Worm (Caenorhabditis elegans) whole organism, young adult: Measurements from ENCODE around the gene flap-1.

Source experiments
- B0019.2 ChIP-seq: fragments of 200-800 bp; sonication (Bioruptor generic); conservative IDR thresholded peaks from 2 replicates; pipeline ENCODE4 v1.3.6; 2022; ENCODE audit warnings: missing genetic modification reagents, missing genetic modification characterization, missing compliant biosample characterization
- D2030.7 ChIP-seq: fragments of 200-800 bp; sonication (Bioruptor generic); IDR thresholded peaks from 2 replicates; pipeline ENCODE4 v1.3.6; 2022; ENCODE audit warnings: missing genetic modification reagents, missing genetic modification characterization, missing compliant biosample characterization
- F23B12.7 ChIP-seq: sonication (generic microtip); optimal IDR thresholded peaks from 2 replicates; lab custom pipeline; 2017; ENCODE audit warnings: missing genetic modification characterization, mild to moderate bottlenecking, missing compliant biosample characterization, antibody characterized with exemption, moderate library complexity; ENCODE audit not compliant: insufficient read depth
- F33H1.4 ChIP-seq: fragments of 200-800 bp; sonication (Bioruptor generic); IDR thresholded peaks from 2 replicates; pipeline ENCODE4 v1.3.6; 2022; ENCODE audit warnings: missing genetic modification reagents, missing genetic modification characterization, missing compliant biosample characterization
- F39B2.1 ChIP-seq: fragments of 200-800 bp; sonication (Bioruptor generic); IDR thresholded peaks from 2 replicates; pipeline ENCODE4 v1.3.6; 2022; ENCODE audit warnings: missing genetic modification reagents, missing genetic modification characterization, missing compliant biosample characterization
- F57A8.1 ChIP-seq: fragments of 200-800 bp; sonication (Bioruptor generic); optimal IDR thresholded peaks from 2 replicates; lab custom pipeline; 2018; ENCODE audit warnings: mild to moderate bottlenecking, missing genetic modification characterization, moderate library complexity, missing compliant biosample characterization
- K12H6.12 ChIP-seq: fragments of 200-800 bp; sonication (Bioruptor generic); optimal IDR thresholded peaks from 2 replicates; lab custom pipeline; 2018; ENCODE audit warnings: mild to moderate bottlenecking, missing genetic modification characterization, missing compliant biosample characterization
- T07F8.4 ChIP-seq: sonication (generic microtip); optimal IDR thresholded peaks from 2 replicates; lab custom pipeline; 2016; ENCODE audit warnings: mild to moderate bottlenecking, missing genetic modification characterization, moderate library complexity, missing compliant biosample characterization
- ZK185.1 ChIP-seq: sonication (generic microtip); optimal IDR thresholded peaks from 2 replicates; lab custom pipeline; 2016; ENCODE audit warnings: mild to moderate bottlenecking, missing genetic modification characterization, missing compliant biosample characterization; ENCODE audit not compliant: poor library complexity, severe bottlenecking
- ama-1 ChIP-seq, 3 experiments: fragments of 150-350 bp in 1 of 3; sonication (generic microtip) in 2 of 3; optimal IDR thresholded peaks; 2 replicates each; lab custom pipeline; 2014 to 2018; ENCODE audit warnings: missing biosample characterization in 2 of 3, missing genetic modification characterization in 2 of 3, missing genetic modification reagents in 2 of 3
- athp-1 ChIP-seq: sonication (generic microtip); optimal IDR thresholded peaks from 2 replicates; lab custom pipeline; 2017; ENCODE audit warnings: mild to moderate bottlenecking, missing genetic modification characterization, missing compliant biosample characterization
- attf-3 ChIP-seq: fragments of 200-800 bp; sonication (Bioruptor generic); conservative IDR thresholded peaks from 2 replicates; pipeline ENCODE4 v1.3.6; 2022; ENCODE audit warnings: missing genetic modification reagents, missing genetic modification characterization, missing compliant biosample characterization
- attf-6 ChIP-seq: fragments of 200-800 bp; sonication (Bioruptor generic); IDR thresholded peaks from 2 replicates; pipeline ENCODE4 v1.3.6; 2022; ENCODE audit warnings: missing genetic modification reagents, missing genetic modification characterization, missing compliant biosample characterization
- cebp-2 ChIP-seq: fragments of 200-800 bp; sonication (Bioruptor generic); IDR thresholded peaks from 2 replicates; pipeline ENCODE4 v1.3.6; 2022; ENCODE audit warnings: missing genetic modification characterization, missing compliant biosample characterization
- ceh-100 ChIP-seq: fragments of 200-800 bp; sonication (Bioruptor generic); IDR thresholded peaks from 2 replicates; pipeline ENCODE4 v1.3.6; 2022; ENCODE audit warnings: missing genetic modification reagents, missing genetic modification characterization, missing compliant biosample characterization
- ceh-58 ChIP-seq: fragments of 200-800 bp; sonication (Bioruptor generic); IDR thresholded peaks from 2 replicates; pipeline ENCODE4 v1.3.6; 2022; ENCODE audit warnings: missing genetic modification characterization, missing compliant biosample characterization
- die-1 ChIP-seq: sonication (generic microtip); optimal IDR thresholded peaks from 2 replicates; lab custom pipeline; 2016; ENCODE audit warnings: missing genotype, mild to moderate bottlenecking, missing genetic modification characterization, missing compliant biosample characterization
- efl-1 ChIP-seq: fragments of 150-350 bp; optimal IDR thresholded peaks from 2 replicates; lab custom pipeline; 2014; ENCODE audit warnings: missing biosample characterization, missing genetic modification reagents, missing genetic modification characterization
- egl-44 ChIP-seq: fragments of 200-800 bp; sonication (Bioruptor generic); IDR thresholded peaks from 2 replicates; pipeline ENCODE4 v1.3.6; 2022; ENCODE audit warnings: missing genetic modification reagents, missing genetic modification characterization, missing compliant biosample characterization
- hlh-26 ChIP-seq: fragments of 200-800 bp; sonication (Bioruptor generic); conservative IDR thresholded peaks from 2 replicates; pipeline ENCODE4 v1.3.6; 2022; ENCODE audit warnings: missing genetic modification reagents, missing genetic modification characterization, missing compliant biosample characterization
- hmg-1.2 ChIP-seq: fragments of 200-800 bp; sonication (Bioruptor generic); IDR thresholded peaks from 2 replicates; pipeline ENCODE4 v1.3.6; 2022; ENCODE audit warnings: missing genetic modification reagents, missing genetic modification characterization, missing compliant biosample characterization
- hrde-1 ChIP-seq: sonication (generic microtip); optimal IDR thresholded peaks from 2 replicates; lab custom pipeline; 2016; ENCODE audit warnings: missing genetic modification characterization, mild to moderate bottlenecking, missing compliant biosample characterization, moderate library complexity, missing genotype, missing genetic modification reagents, borderline replicate concordance
- let-526 ChIP-seq: fragments of 200-800 bp; sonication (Bioruptor generic); IDR thresholded peaks from 2 replicates; pipeline ENCODE4 v1.3.6; 2022; ENCODE audit warnings: missing genetic modification reagents, missing genetic modification characterization, missing compliant biosample characterization
- lin-26 ChIP-seq: fragments of 200-800 bp; sonication (Bioruptor generic); IDR thresholded peaks from 2 replicates; pipeline ENCODE4 v1.3.6; 2022; ENCODE audit warnings: missing genetic modification reagents, missing genetic modification characterization, missing compliant biosample characterization
- lin-35 ChIP-seq, 3 experiments: fragments of 150-350 bp in 2 of 3; sonication (generic microtip) in 1 of 3; optimal IDR thresholded peaks; 2 replicates each; lab custom pipeline; 2014 to 2018; ENCODE audit warnings: missing biosample characterization in 3 of 3, missing genetic modification characterization in 3 of 3, missing genetic modification reagents in 3 of 3
- lin-54 ChIP-seq: fragments of 200-800 bp; sonication (Bioruptor generic); optimal IDR thresholded peaks from 2 replicates; lab custom pipeline; 2018; ENCODE audit warnings: mild to moderate bottlenecking, missing genetic modification characterization, missing compliant biosample characterization
- lsl-1 ChIP-seq: fragments of 200-800 bp; sonication (Bioruptor generic); optimal IDR thresholded peaks from 2 replicates; lab custom pipeline; 2018; ENCODE audit warnings: mild to moderate bottlenecking, missing genetic modification characterization, moderate library complexity, missing compliant biosample characterization
- madf-10 ChIP-seq: sonication (generic microtip); optimal IDR thresholded peaks from 2 replicates; lab custom pipeline; 2016; ENCODE audit warnings: mild to moderate bottlenecking, missing genetic modification characterization, missing compliant biosample characterization
- madf-3 ChIP-seq: fragments of 200-800 bp; sonication (Bioruptor generic); IDR thresholded peaks from 2 replicates; pipeline ENCODE4 v1.3.6; 2022; ENCODE audit warnings: missing genetic modification reagents, missing genetic modification characterization, missing compliant biosample characterization
- mcd-1 ChIP-seq: fragments of 200-800 bp; sonication (Bioruptor generic); IDR thresholded peaks from 2 replicates; pipeline ENCODE4 v1.3.6; 2022; ENCODE audit warnings: missing genetic modification reagents, missing genetic modification characterization, missing compliant biosample characterization
- mxl-1 ChIP-seq: sonication (generic microtip); optimal IDR thresholded peaks from 2 replicates; lab custom pipeline; 2016; ENCODE audit warnings: missing genetic modification characterization, missing compliant biosample characterization
- nfya-1 ChIP-seq: sonication (generic microtip); optimal IDR thresholded peaks from 2 replicates; lab custom pipeline; 2017; ENCODE audit warnings: antibody characterized with exemption, missing compliant biosample characterization, missing genetic modification characterization, borderline replicate concordance; ENCODE audit not compliant: insufficient read depth
- nfyb-1 ChIP-seq: fragments of 200-800 bp; sonication (Bioruptor generic); IDR thresholded peaks from 2 replicates; pipeline ENCODE4 v1.3.6; 2022; ENCODE audit warnings: missing genetic modification reagents, missing genetic modification characterization, missing compliant biosample characterization
- nhr-27 ChIP-seq: fragments of 200-800 bp; sonication (Bioruptor generic); optimal IDR thresholded peaks from 2 replicates; lab custom pipeline; 2018; ENCODE audit warnings: mild to moderate bottlenecking, missing genetic modification characterization, moderate library complexity, missing compliant biosample characterization
- pbrm-1 ChIP-seq: fragments of 200-800 bp; sonication (Bioruptor generic); IDR thresholded peaks from 2 replicates; pipeline ENCODE4 v1.3.6; 2022; ENCODE audit warnings: missing genetic modification reagents, missing genetic modification characterization, missing compliant biosample characterization
- rec-8 ChIP-seq, 2 experiments: sonication (generic microtip); optimal IDR thresholded peaks; 2 replicates each; lab custom pipeline; 2016; ENCODE audit warnings: mild to moderate bottlenecking in 2 of 2, missing genetic modification characterization in 2 of 2, missing genetic modification reagents in 2 of 2, missing genotype in 2 of 2, missing biosample characterization in 1 of 2, missing compliant biosample characterization in 1 of 2, moderate library complexity in 1 of 2
- rpc-1 ChIP-seq, 2 experiments: fragments of 150-350 bp in 1 of 2; sonication (generic microtip) in 1 of 2; optimal IDR thresholded peaks; 2 replicates each; lab custom pipeline; 2014 to 2018; ENCODE audit warnings: missing biosample characterization in 1 of 2, missing genetic modification characterization in 1 of 2, missing genetic modification reagents in 1 of 2, missing genotype in 1 of 2
- snpc-3.4 ChIP-seq: sonication (generic microtip); optimal IDR thresholded peaks from 2 replicates; lab custom pipeline; 2017; ENCODE audit warnings: missing genetic modification characterization, mild to moderate bottlenecking, missing compliant biosample characterization, antibody characterized with exemption, moderate library complexity, missing genotype, missing genetic modification reagents
- snpc-4 ChIP-seq, 5 experiments: fragments of 150-350 bp in 1 of 5; sonication (generic microtip) in 4 of 5; optimal IDR thresholded peaks; 2 replicates each; lab custom pipeline; 2014 to 2018; ENCODE audit warnings: missing genetic modification characterization in 5 of 5, missing biosample characterization in 3 of 5, antibody characterized with exemption in 2 of 5, mild to moderate bottlenecking in 2 of 5, missing compliant biosample characterization in 2 of 5, missing genotype in 2 of 5, moderate library complexity in 2 of 5, missing genetic modification reagents in 1 of 5
- tlf-1 ChIP-seq: fragments of 200-800 bp; sonication (Bioruptor generic); optimal IDR thresholded peaks from 2 replicates; lab custom pipeline; 2018; ENCODE audit warnings: mild to moderate bottlenecking, missing genetic modification characterization, missing compliant biosample characterization
- unc-130 ChIP-seq: sonication (generic microtip); optimal IDR thresholded peaks from 2 replicates; lab custom pipeline; 2016; ENCODE audit warnings: missing genetic modification reagents, missing genetic modification characterization, missing compliant biosample characterization
- ztf-25 ChIP-seq: fragments of 200-800 bp; sonication (Bioruptor generic); IDR thresholded peaks from 2 replicates; pipeline ENCODE4 v1.3.6; 2022; ENCODE audit warnings: missing genetic modification reagents, missing genetic modification characterization, missing compliant biosample characterization
- ztf-26 ChIP-seq: sonication (generic microtip); optimal IDR thresholded peaks from 2 replicates; lab custom pipeline; 2017; ENCODE audit warnings: missing genetic modification characterization, missing compliant biosample characterization
- ztf-3 ChIP-seq: fragments of 200-800 bp; sonication (Bioruptor generic); optimal IDR thresholded peaks from 2 replicates; lab custom pipeline; 2018; ENCODE audit warnings: mild to moderate bottlenecking, missing genetic modification characterization, missing compliant biosample characterization

flap-1 gene

ce11 chrIII:6888497-6888896 lies 40.1 kb downstream of the flap-1 start (continued):
- peak in 1 of 2 experiments; percentile 43 for TF ChIP-seq rec-8 (tag; optimal IDR thresholded peaks at IDR 0.05; lab: Kevin White, UChicago)
- TF ChIP-seq attf-3 (GFP tag; lab: Robert Waterston, UW): no peak
- TF ChIP-seq nfyb-1: peak; percentile 67; the same call in 1 of the 2 replicates
- no peak for TF ChIP-seq F33H1.4 (GFP tag; lab: Robert Waterston, UW)
- peak; percentile 38 for TF ChIP-seq athp-1
- TF ChIP-seq F57A8.1 (GFP tag; lab: Kevin White, UChicago): no peak
- TF ChIP-seq ztf-3 (GFP tag; lab: Kevin White, UChicago): no peak
- TF ChIP-seq lin-35 (GFP tag; optimal IDR thresholded peaks at IDR 0.05; lab: Kevin White, UChicago): peak in 1 of 3 experiments; percentile 40
- peak; percentile 65 for TF ChIP-seq F23B12.7
- TF ChIP-seq pbrm-1: 0 out of 2 replicates have a peak, but pooled peaks have one; percentile 50
- TF ChIP-seq F39B2.1 (GFP tag; lab: Robert Waterston, UW): no peak
- TF ChIP-seq madf-3 (GFP tag; lab: Robert Waterston, UW): 0 out of 2 replicates have a peak, but pooled peaks have one; percentile 19
- TF ChIP-seq nfya-1: no peak
- no peak for TF ChIP-seq nhr-27
- peak; percentile 21 for TF ChIP-seq hrde-1
- TF ChIP-seq lin-26: peak; percentile 81
- TF ChIP-seq tlf-1: no peak
- TF ChIP-seq K12H6.12 (tag; lab: Kevin White, UChicago): peak; percentile 13
- TF ChIP-seq ceh-100: no peak
- TF ChIP-seq ceh-58: 0 out of 2 replicates have a peak, but pooled peaks have one; percentile 3
- TF ChIP-seq ztf-26 (tag; lab: Kevin White, UChicago): peak; percentile 26
- TF ChIP-seq ZK185.1 (tag; lab: Kevin White, UChicago): peak; percentile 52
- peak; percentile 75 for TF ChIP-seq die-1 (tag; lab: Kevin White, UChicago)
- peak; percentile 53; the same call in 1 of the 2 replicates for TF ChIP-seq attf-6
- peak; percentile 21 for TF ChIP-seq T07F8.4
- TF ChIP-seq ztf-25 (GFP tag; lab: Robert Waterston, UW): 0 out of 2 replicates have a peak, but pooled peaks have one; percentile 7
- TF ChIP-seq let-526 (GFP tag; lab: Robert Waterston, UW): peak; percentile 53; the same call in 1 of the 2 replicates
- TF ChIP-seq mxl-1 (tag; lab: Kevin White, UChicago): peak; percentile 9
- TF ChIP-seq rpc-1 (optimal IDR thresholded peaks at IDR 0.05; lab: Kevin White, UChicago): peak; percentile 80
- peak; percentile 76 for TF ChIP-seq rpc-1 (tag; optimal IDR thresholded peaks at IDR 0.05; lab: Kevin White, UChicago)
- TF ChIP-seq ama-1 (optimal IDR thresholded peaks at IDR 0.05; lab: Kevin White, UChicago): no peak
- peak in 1 of 2 experiments; percentile 48 for TF ChIP-seq ama-1 (GFP tag; optimal IDR thresholded peaks at IDR 0.05; lab: Kevin White, UChicago)
- TF ChIP-seq B0019.2: no peak
- no peak for TF ChIP-seq cebp-2 (GFP tag; lab: Robert Waterston, UW)
- peak; percentile 5 for TF ChIP-seq madf-10 (tag; lab: Kevin White, UChicago)
- TF ChIP-seq D2030.7: 0 out of 2 replicates have a peak, but pooled peaks have one; percentile 22
- TF ChIP-seq hlh-26 (GFP tag; lab: Robert Waterston, UW): no peak
- TF ChIP-seq efl-1 (GFP tag; lab: Kevin White, UChicago): no peak
- peak; percentile 15 for TF ChIP-seq lin-54 (GFP tag; lab: Kevin White, UChicago)
- peak; percentile 43; the same call in 1 of the 2 replicates for TF ChIP-seq mcd-1 (GFP tag; lab: Robert Waterston, UW)
- TF ChIP-seq unc-130 (GFP tag; lab: Kevin White, UChicago): no peak
- peak; percentile 20 for TF ChIP-seq lsl-1
- TF ChIP-seq snpc-3.4 (tag; lab: Kevin White, UChicago): peak; percentile 8
- 0 out of 2 replicates have a peak, but pooled peaks have one; percentile 83 for TF ChIP-seq egl-44 (GFP tag; lab: Robert Waterston, UW)
- TF ChIP-seq hmg-1.2 (GFP tag; lab: Robert Waterston, UW): peak; percentile 59
- TF ChIP-seq snpc-4 (GFP tag; optimal IDR thresholded peaks at IDR 0.05; lab: Kevin White, UChicago): peak; percentile 16
- TF ChIP-seq snpc-4 (tag; optimal IDR thresholded peaks at IDR 0.05; lab: Kevin White, UChicago): peak in 3 of 4 experiments; percentile 15 to 45 (median 31)
